Worm (Caenorhabditis elegans): ENCODE data around the gene aqp-12.

Gene aqp-12

DNA sequence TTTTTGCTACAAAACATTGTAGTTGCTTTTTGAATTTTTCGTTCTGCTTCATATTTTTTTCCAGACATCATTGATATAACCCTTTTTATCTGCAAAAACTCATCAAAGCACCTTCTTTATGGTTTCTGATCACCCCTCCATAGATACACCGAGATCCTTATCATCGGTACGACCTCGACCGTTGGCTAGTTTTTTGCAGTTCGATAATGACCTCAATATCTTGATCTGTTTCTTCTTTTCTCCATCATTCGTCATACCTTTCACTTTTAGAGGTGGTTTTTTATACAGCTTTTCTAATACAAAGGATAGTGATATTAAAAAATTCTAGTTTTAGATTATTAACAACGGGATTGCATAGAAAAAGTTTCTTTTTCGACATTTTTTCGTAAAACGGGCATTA lies 36.4 kb downstream of the aqp-12 start:
- no peak for TF ChIP-seq lim-6 (tag; optimal IDR thresholded peaks at IDR 0.05)
- TF ChIP-seq ahr-1 (tag; optimal IDR thresholded peaks at IDR 0.05), result no peak
- TF ChIP-seq ceh-19 (GFP tag; optimal IDR thresholded peaks at IDR 0.05), result no peak
- no peak for TF ChIP-seq dve-1 (tag; optimal IDR thresholded peaks at IDR 0.05)
- no peak for TF ChIP-seq pag-3 (tag; optimal IDR thresholded peaks at IDR 0.05; ENCODE audit: borderline replicate concordance)
- TF ChIP-seq hlh-15 (tag; optimal IDR thresholded peaks at IDR 0.05), result no peak
- no peak for TF ChIP-seq hlh-8 (tag; optimal IDR thresholded peaks at IDR 0.05)
- TF ChIP-seq hlh-30 (tag; optimal IDR thresholded peaks at IDR 0.05; ENCODE audit: insufficient read depth), result no peak
- TF ChIP-seq fax-1 (tag; optimal IDR thresholded peaks at IDR 0.05), result no peak
- no peak for TF ChIP-seq lin-11 (tag; optimal IDR thresholded peaks at IDR 0.05)
- no peak for TF ChIP-seq pax-1 (tag; optimal IDR thresholded peaks at IDR 0.05)
- no peak for TF ChIP-seq nhr-11 (tag; optimal IDR thresholded peaks at IDR 0.05)
- no peak for TF ChIP-seq ceh-9 (tag; optimal IDR thresholded peaks at IDR 0.05)
- TF ChIP-seq zip-5 (tag; optimal IDR thresholded peaks at IDR 0.05), result no peak
- no peak for TF ChIP-seq hlh-13 (GFP tag; optimal IDR thresholded peaks at IDR 0.05)
- no peak for TF ChIP-seq gmeb-2 (tag; optimal IDR thresholded peaks at IDR 0.05)
- TF ChIP-seq C08G9.2 (tag; optimal IDR thresholded peaks at IDR 0.05), result no peak

ce11 chrII:12240088-12240487 lies 37.1 kb downstream of the aqp-12 start, which contains the start of gene txdc-12.1:
Gene txdc-12.1, plus strand, starts transcription at chrII:12240388.
- no peak for TF ChIP-seq Y22D7AL.16 (tag; optimal IDR thresholded peaks at IDR 0.05)
- no peak for TF ChIP-seq unc-86 (tag; optimal IDR thresholded peaks at IDR 0.05)
- no peak for TF ChIP-seq ceh-31 (tag; optimal IDR thresholded peaks at IDR 0.05)
- no peak for TF ChIP-seq npax-4 (tag; optimal IDR thresholded peaks at IDR 0.05)
- no peak for TF ChIP-seq ref-2 (tag; optimal IDR thresholded peaks at IDR 0.05)
- no peak for TF ChIP-seq sdc-2 (tag; optimal IDR thresholded peaks at IDR 0.05)
- TF ChIP-seq ceh-9 (tag; optimal IDR thresholded peaks at IDR 0.05), result no peak
- TF ChIP-seq tbx-7 (tag; optimal IDR thresholded peaks at IDR 0.05), result no peak

DNA sequence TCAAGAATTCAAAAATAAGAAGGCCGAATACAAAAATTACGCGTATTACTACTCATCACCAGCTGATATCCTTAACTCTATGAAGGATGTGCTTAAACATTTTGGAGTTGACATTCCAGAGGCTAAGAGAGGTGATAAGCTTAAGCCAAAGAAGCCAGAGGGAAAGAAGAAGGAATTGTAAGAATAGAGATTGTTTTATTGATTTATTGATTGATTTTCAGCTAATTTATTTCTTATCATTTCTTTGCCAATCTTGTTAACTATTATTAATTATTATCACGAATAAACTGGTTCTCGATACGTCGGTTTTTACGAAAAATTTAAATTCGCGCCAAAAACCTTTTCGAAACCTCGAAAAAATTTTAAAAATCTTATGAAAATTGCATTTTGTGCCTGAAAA lies 38.8 kb downstream of the aqp-12 start:
- TF ChIP-seq hlh-30 (tag; optimal IDR thresholded peaks at IDR 0.05; ENCODE audit: insufficient read depth) (no peak), ref-2 (tag; optimal IDR thresholded peaks at IDR 0.05) (no peak), ceh-14 (tag; optimal IDR thresholded peaks at IDR 0.05) (no peak), pha-2 (tag; optimal IDR thresholded peaks at IDR 0.05) (no peak), tbx-2 (tag; optimal IDR thresholded peaks at IDR 0.05) (no peak), sox-4 (tag; optimal IDR thresholded peaks at IDR 0.05) (no peak), pax-1 (tag; optimal IDR thresholded peaks at IDR 0.05) (no peak), fkh-10 (GFP tag; optimal IDR thresholded peaks at IDR 0.05) (no peak), che-1 (tag; optimal IDR thresholded peaks at IDR 0.05) (no peak), unc-3 (GFP tag; conservative IDR thresholded peaks at IDR 0.05) (no peak), unc-3 (tag; optimal IDR thresholded peaks at IDR 0.05) (no peak), ztf-16 (tag; optimal IDR thresholded peaks at IDR 0.05) (no peak), mec-3 (tag; optimal IDR thresholded peaks at IDR 0.05; ENCODE audit: borderline replicate concordance) (no peak), fkh-6 (tag; optimal IDR thresholded peaks at IDR 0.05) (no peak), ceh-24 (tag; optimal IDR thresholded peaks at IDR 0.05) (no peak), nhr-11 (tag; optimal IDR thresholded peaks at IDR 0.05) (no peak)

DNA sequence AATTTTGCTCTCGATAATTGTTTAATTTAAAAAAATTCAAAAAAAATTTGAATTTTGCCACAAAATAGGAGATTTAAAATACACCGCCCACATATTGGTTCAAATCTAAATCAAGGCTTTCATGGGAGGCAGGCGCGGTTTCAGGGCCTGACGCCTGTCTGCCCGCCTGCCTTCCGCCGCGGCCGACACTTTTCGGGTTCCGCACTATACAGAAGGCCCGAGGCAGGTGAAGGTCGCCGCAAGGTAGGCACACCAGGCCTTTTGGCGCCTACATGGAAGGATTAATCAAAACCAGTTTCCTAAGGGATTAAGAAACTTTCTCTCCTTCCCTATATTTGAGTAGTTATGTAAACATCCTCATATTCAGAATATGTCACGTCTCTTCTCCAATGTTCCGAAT lies 39.5 kb downstream of the aqp-12 start, which contains the start of gene Y57A10A.24:
Gene Y57A10A.24 (plus strand): TSS at position 396 of the 400 bp plus-strand sequence.
- TF ChIP-seq unc-42 (tag; optimal IDR thresholded peaks at IDR 0.05) (no peak), ceh-30 (tag; optimal IDR thresholded peaks at IDR 0.05) (no peak), che-1 (tag; optimal IDR thresholded peaks at IDR 0.05) (no peak), lim-6 (tag; optimal IDR thresholded peaks at IDR 0.05) (no peak), pax-1 (tag; optimal IDR thresholded peaks at IDR 0.05) (no peak), lin-11 (tag; optimal IDR thresholded peaks at IDR 0.05) (no peak), zip-5 (tag; optimal IDR thresholded peaks at IDR 0.05) (no peak), K09A11.1 (tag; optimal IDR thresholded peaks at IDR 0.05; ENCODE audit: insufficient read depth) (no peak), ceh-45 (GFP tag; IDR thresholded peaks at IDR 0.05) (no peak), sox-4 (tag; optimal IDR thresholded peaks at IDR 0.05) (no peak), hlh-13 (GFP tag; optimal IDR thresholded peaks at IDR 0.05) (no peak), ceh-48 (tag; optimal IDR thresholded peaks at IDR 0.05) (no peak), ref-2 (tag; optimal IDR thresholded peaks at IDR 0.05) (no peak), ahr-1 (tag; optimal IDR thresholded peaks at IDR 0.05) (no peak), madf-2 (tag; optimal IDR thresholded peaks at IDR 0.05) (no peak), ceh-14 (tag; optimal IDR thresholded peaks at IDR 0.05) (no peak), elt-2 (tag; optimal IDR thresholded peaks at IDR 0.05) (no peak), ceh-18 (tag; optimal IDR thresholded peaks at IDR 0.05) (no peak)
